Fruit fly (Drosophila melanogaster) whole organism, embryonic: ENCODE measurements around the gene CG31735.

Experiments used
- CG10274 ChIP-seq: fragments of 200-800 bp; sonication (Bioruptor generic); optimal IDR thresholded peaks from 3 replicates; lab custom pipeline; 2017; ENCODE audit warnings: missing biosample characterization, mild to moderate bottlenecking, missing genetic modification characterization
- CG11398 ChIP-seq: fragments of 200-800 bp; sonication (Bioruptor generic); optimal IDR thresholded peaks from 2 replicates; lab custom pipeline; 2016; ENCODE audit warnings: missing biosample characterization, missing genetic modification characterization
- CG15601 ChIP-seq: fragments of 200-800 bp; sonication (Bioruptor generic); optimal IDR thresholded peaks from 3 replicates; lab custom pipeline; 2019; ENCODE audit warnings: missing biosample characterization, mild to moderate bottlenecking, missing genetic modification characterization, moderate library complexity
- CG1602 ChIP-seq: fragments of 200-800 bp; sonication (Bioruptor generic); optimal IDR thresholded peaks from 3 replicates; lab custom pipeline; 2016; ENCODE audit warnings: missing biosample characterization, missing genetic modification characterization
- CG18619 ChIP-seq: fragments of 200-800 bp; sonication (Bioruptor generic); optimal IDR thresholded peaks from 3 replicates; lab custom pipeline; 2017; ENCODE audit warnings: missing biosample characterization, mild to moderate bottlenecking, missing genetic modification characterization
- CG34224 ChIP-seq: fragments of 200-800 bp; sonication (Bioruptor generic); IDR thresholded peaks from 3 replicates; pipeline ENCODE4 v1.3.6; 2022; ENCODE audit warnings: missing biosample characterization, missing genetic modification characterization; ENCODE audit not compliant: partially characterized antibody
- CG5953 ChIP-seq: fragments of 200-800 bp; sonication (Bioruptor generic); IDR thresholded peaks from 2 replicates; pipeline ENCODE4 v1.3.6; 2022; ENCODE audit warnings: missing biosample characterization, missing genetic modification characterization
- CrebB ChIP-seq: fragments of 200-800 bp; sonication (Bioruptor generic); optimal IDR thresholded peaks from 3 replicates; lab custom pipeline; 2018; ENCODE audit warnings: missing biosample characterization, mild to moderate bottlenecking, missing genetic modification characterization
- Dp ChIP-seq: fragments of 200-800 bp; sonication (Bioruptor generic); optimal IDR thresholded peaks from 2 replicates; lab custom pipeline; 2018; ENCODE audit warnings: missing biosample characterization, mild to moderate bottlenecking, missing genetic modification characterization, moderate library complexity
- crp ChIP-seq, 2 experiments: fragments of 200-800 bp; sonication (Bioruptor generic); optimal IDR thresholded peaks; 2 replicates in 1 of 2; 3 replicates in 1 of 2; lab custom pipeline; 2017; ENCODE audit warnings: missing biosample characterization in 2 of 2, missing genetic modification characterization in 2 of 2, mild to moderate bottlenecking in 1 of 2, moderate library complexity in 1 of 2

- TF ChIP-seq Dp (GFP tag; lab: Kevin White, UChicago) (no peak), CG10274 (GFP tag; lab: Kevin White, UChicago) (no peak), CrebB (tag; lab: Kevin White, UChicago) (no peak), CG15601 (tag; lab: Kevin White, UChicago) (no peak), CG5953 (no peak), CG18619 (GFP tag; lab: Kevin White, UChicago) (no peak), CG1602 (no peak), CG11398 (GFP tag; lab: Kevin White, UChicago) (no peak), crp (GFP tag; optimal IDR thresholded peaks at IDR 0.05; lab: Kevin White, UChicago) (no peak), CG34224 (no peak; the same call in 2 of the 3 replicates)
Measured at dm6 chr2L:15911591-15912007, 16.3 kb downstream of the CG31735 start.
